Worm (Caenorhabditis elegans) whole organism, mixed stage, embryonic: ENCODE data around the gene K12H6.8.

Experiments used
- elt-1 ChIP-seq: sonication (generic microtip); optimal IDR thresholded peaks from 2 replicates; lab custom pipeline; 2017; ENCODE audit warnings: missing genetic modification characterization, mild to moderate bottlenecking, missing compliant biosample characterization, antibody characterized with exemption, moderate library complexity, borderline replicate concordance; ENCODE audit not compliant: insufficient read depth
- nhr-28 ChIP-seq: fragments of 150-350 bp; optimal IDR thresholded peaks from 2 replicates; lab custom pipeline; 2014; ENCODE audit warnings: missing biosample characterization, missing genetic modification characterization
- nhr-76 ChIP-seq: sonication (generic microtip); optimal IDR thresholded peaks from 2 replicates; lab custom pipeline; 2017; ENCODE audit warnings: missing biosample characterization, missing genetic modification characterization

- no peak for TF ChIP-seq nhr-28 (tag; lab: Kevin White, UChicago)
- TF ChIP-seq elt-1 (tag; lab: Kevin White, UChicago) = no peak
- no peak for TF ChIP-seq nhr-76 (tag; lab: Kevin White, UChicago)
Measured at ce11 chrII:2801764-2802163, 25.9 kb upstream of the K12H6.8 start.
